Fruit fly (Drosophila melanogaster) Kc167 (cell line): ENCODE results near the gene CG4009.

Source experiments
- Myc ChIP-seq: fragments of >200 bp; optimal IDR thresholded peaks from 2 replicates; lab custom pipeline; 2017; ENCODE audit warnings: missing external identifiers
- Sin3A ChIP-seq: fragments of >200 bp; optimal IDR thresholded peaks from 2 replicates; lab custom pipeline; 2018; ENCODE audit warnings: missing external identifiers
- h ChIP-seq: fragments of >200 bp; optimal IDR thresholded peaks from 3 replicates; lab custom pipeline; 2018; ENCODE audit warnings: missing external identifiers
- psq ChIP-seq: fragments of >200 bp; optimal IDR thresholded peaks from 2 replicates; lab custom pipeline; 2017; ENCODE audit warnings: missing external identifiers

DNA sequence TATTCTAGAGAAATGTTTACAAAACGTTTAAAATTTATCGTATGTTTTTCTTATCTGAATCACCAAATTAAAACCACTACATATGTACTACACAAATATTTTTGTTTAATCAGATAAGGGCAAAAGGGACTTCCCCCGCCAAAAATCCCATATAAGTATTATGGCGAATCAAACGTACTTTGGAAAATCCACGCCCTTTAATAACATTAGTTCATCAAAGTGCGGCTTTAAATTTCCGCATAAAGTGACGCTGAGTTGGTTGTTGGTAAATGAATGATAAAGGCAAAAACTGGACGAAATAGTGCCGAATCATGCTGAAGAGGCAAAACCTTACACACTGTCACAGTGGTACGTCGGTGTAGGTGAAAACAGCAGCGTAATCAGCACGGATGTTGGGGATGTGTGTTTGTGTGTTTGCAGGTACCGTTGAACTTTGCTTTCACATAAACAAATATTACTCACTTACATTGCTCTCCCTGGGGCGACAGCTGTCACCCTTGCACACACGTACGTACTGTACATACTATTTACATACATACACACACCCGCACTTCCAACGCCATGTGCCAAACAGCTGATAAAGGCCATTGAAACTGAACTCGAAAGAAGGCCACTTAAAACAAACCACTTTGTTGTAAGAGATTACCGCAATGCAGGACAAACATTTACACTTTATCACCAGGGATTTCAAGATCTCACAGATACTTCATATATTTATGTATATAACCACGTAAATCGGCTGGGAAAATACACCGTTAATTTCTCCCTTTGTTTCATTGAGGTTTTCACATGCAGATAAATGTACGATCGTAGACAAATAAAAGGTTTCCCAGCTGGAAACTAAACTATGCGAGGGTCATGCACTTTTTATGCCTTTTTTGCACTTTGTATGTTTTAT is 43.4 kb upstream of the CG4009 start:
- TF ChIP-seq psq (lab: Kevin White, UChicago) (no peak), Myc (lab: Kevin White, UChicago) (no peak), h (lab: Kevin White, UChicago) (no peak), Sin3A (no peak)
